Worm (Caenorhabditis elegans): ENCODE results near the gene ugt-40.

The ugt-40 gene

DNA sequence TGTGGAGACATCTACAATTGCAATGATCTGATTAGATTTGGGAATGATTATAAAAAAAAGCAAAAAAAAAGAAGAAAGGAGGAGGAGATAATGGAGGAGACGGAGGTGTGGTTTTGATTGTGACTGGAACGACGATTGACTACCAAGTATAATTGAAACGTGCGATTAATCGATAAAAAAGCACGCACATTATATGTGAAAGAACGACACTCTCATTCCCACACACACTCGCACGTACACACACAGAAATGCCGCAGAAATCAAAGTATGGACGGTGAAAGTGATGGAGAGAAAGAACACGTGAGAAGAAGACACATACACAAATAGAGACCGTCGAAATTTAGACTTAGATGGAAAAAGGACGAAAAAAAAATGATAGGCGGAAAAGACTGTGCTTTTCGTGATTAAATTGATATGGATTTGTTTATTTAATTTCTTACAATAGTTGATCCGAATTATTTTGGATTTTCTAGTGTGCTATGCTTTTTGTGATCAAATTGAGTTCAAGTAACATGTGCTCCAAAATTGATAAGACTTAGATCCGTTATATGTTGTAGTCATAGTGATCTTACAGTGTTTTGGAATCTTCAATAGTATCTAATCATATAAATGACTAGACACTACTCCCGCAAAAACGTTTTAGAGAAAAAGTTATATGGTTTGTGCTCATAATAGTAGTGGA is 47.9 kb downstream of the ugt-40 start, which contains the start of gene nhr-135:
nhr-135 (minus strand) TSS at position 51 of the 682 bp plus-strand sequence.
- TF ChIP-seq K09A11.1 (tag; optimal IDR thresholded peaks at IDR 0.05; ENCODE audit: insufficient read depth) (no peak), elt-2 (tag; optimal IDR thresholded peaks at IDR 0.05) (peak; percentile 8)

DNA sequence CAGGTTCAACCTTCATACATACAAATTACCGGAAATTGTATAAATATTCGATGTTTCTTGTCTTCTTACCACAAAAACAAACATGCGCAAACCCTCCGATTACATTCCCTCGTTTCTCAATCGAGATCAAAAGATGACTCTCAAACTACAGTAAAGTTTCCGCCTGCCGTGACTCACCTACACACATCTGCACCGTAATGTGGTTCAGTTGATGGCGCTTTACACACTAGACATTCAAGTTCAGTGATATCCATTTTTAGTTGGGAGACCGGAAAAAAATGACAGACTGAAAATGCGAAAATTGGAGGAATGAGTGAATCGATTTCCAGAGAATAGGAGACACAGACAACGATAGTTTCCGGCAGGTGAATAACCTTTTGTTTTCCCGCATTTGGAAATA is 50.5 kb downstream of the ugt-40 start, which contains the start of gene nhr-286:
nhr-286 (minus strand) TSS at position 324 of the 400 bp plus-strand sequence.
- no peak for TF ChIP-seq hlh-30 (tag; optimal IDR thresholded peaks at IDR 0.05; ENCODE audit: insufficient read depth)
- no peak for TF ChIP-seq rnt-1 (tag; optimal IDR thresholded peaks at IDR 0.05)
- TF ChIP-seq ama-1 (optimal IDR thresholded peaks at IDR 0.05) = no peak
- TF ChIP-seq elt-4 (tag; optimal IDR thresholded peaks at IDR 0.05) = no peak
- TF ChIP-seq unc-55 (GFP tag; optimal IDR thresholded peaks at IDR 0.05) = no peak
- no peak for TF ChIP-seq T23F11.4 (GFP tag; optimal IDR thresholded peaks at IDR 0.05)
- TF ChIP-seq madf-2 (tag; optimal IDR thresholded peaks at IDR 0.05) = no peak
- TF ChIP-seq lim-6 (tag; optimal IDR thresholded peaks at IDR 0.05) = no peak
- TF ChIP-seq gmeb-2 (tag; optimal IDR thresholded peaks at IDR 0.05) = no peak
- no peak for TF ChIP-seq C08G9.2 (tag; optimal IDR thresholded peaks at IDR 0.05)
- TF ChIP-seq dve-1 (tag; optimal IDR thresholded peaks at IDR 0.05) = no peak
